Worm (Caenorhabditis elegans): Measurements from ENCODE around the gene hda-10.
"Not testable (repeated sequence)": the region's sequence is repeated elsewhere in the genome, so short reads cannot be mapped to it uniquely, and the experiment has no call there.

Gene hda-10

ce11 chrII:13835724-13836307, 46.7 kb upstream of the hda-10 start, which contains the start of gene ins-37:
TSS of gene ins-37 (minus strand) at chrII:13836107.
- TF ChIP-seq unc-62 (GFP tag; optimal IDR thresholded peaks at IDR 0.05); alr-1 (tag; optimal IDR thresholded peaks at IDR 0.05); sma-3 (GFP tag; optimal IDR thresholded peaks at IDR 0.05): not testable (repeated sequence)

ce11 chrII:13838403-13838802, 44.1 kb upstream of the hda-10 start:
- no peak for TF ChIP-seq zag-1 (tag; optimal IDR thresholded peaks at IDR 0.05)
- no peak for TF ChIP-seq F13H6.1 (tag; optimal IDR thresholded peaks at IDR 0.05)
- no peak for TF ChIP-seq ceh-82 (tag; optimal IDR thresholded peaks at IDR 0.05)
- TF ChIP-seq nhr-25 (tag; optimal IDR thresholded peaks at IDR 0.05) = no peak
- TF ChIP-seq elt-3 (tag; optimal IDR thresholded peaks at IDR 0.05) = no peak
- no peak for TF ChIP-seq ztf-11 (tag; optimal IDR thresholded peaks at IDR 0.05)
- no peak for TF ChIP-seq nhr-10 (tag; optimal IDR thresholded peaks at IDR 0.05)
- TF ChIP-seq nhr-21 (tag; optimal IDR thresholded peaks at IDR 0.05) = no peak
- no peak for TF ChIP-seq nhr-237 (tag; optimal IDR thresholded peaks at IDR 0.05)

ce11 chrII:13839454-13839853, 43.1 kb upstream of the hda-10 start:
- TF ChIP-seq unc-55 (GFP tag; optimal IDR thresholded peaks at IDR 0.05) (no peak), lin-13 (GFP tag; optimal IDR thresholded peaks at IDR 0.05) (no peak), nhr-6 (tag; optimal IDR thresholded peaks at IDR 0.05) (no peak)

- TF ChIP-seq nhr-21 (tag; optimal IDR thresholded peaks at IDR 0.05) = no peak
- no peak for TF ChIP-seq sma-3 (GFP tag; optimal IDR thresholded peaks at IDR 0.05)
- TF ChIP-seq lin-11 (tag; optimal IDR thresholded peaks at IDR 0.05) = no peak
- no peak for TF ChIP-seq zag-1 (tag; optimal IDR thresholded peaks at IDR 0.05)
- TF ChIP-seq crh-2 (tag; optimal IDR thresholded peaks at IDR 0.05) = no peak
- no peak for TF ChIP-seq nhr-12 (tag; optimal IDR thresholded peaks at IDR 0.05)
- no peak for TF ChIP-seq unc-62 (GFP tag; optimal IDR thresholded peaks at IDR 0.05)
- no peak for TF ChIP-seq nhr-77 (tag; optimal IDR thresholded peaks at IDR 0.05)
- no peak for TF ChIP-seq lin-13 (GFP tag; optimal IDR thresholded peaks at IDR 0.05)
These were observed 41.2 kb upstream of the hda-10 start, which contains the start of gene F08G2.7 for ce11 chrII:13841106-13841854. TSS of gene F08G2.7 (minus strand) at chrII:13841156.

- no peak for TF ChIP-seq nhr-23 (tag; optimal IDR thresholded peaks at IDR 0.05)
- TF ChIP-seq ZK546.5 (tag; optimal IDR thresholded peaks at IDR 0.05) = no peak
- no peak for TF ChIP-seq nhr-77 (tag; optimal IDR thresholded peaks at IDR 0.05)
- no peak for TF ChIP-seq sma-3 (GFP tag; optimal IDR thresholded peaks at IDR 0.05)
- no peak for TF ChIP-seq ceh-82 (tag; optimal IDR thresholded peaks at IDR 0.05)
- TF ChIP-seq blmp-1 (tag; optimal IDR thresholded peaks at IDR 0.05; ENCODE audit: insufficient read depth) = no peak
- TF ChIP-seq snpc-4 (tag; optimal IDR thresholded peaks at IDR 0.05) = no peak
- no peak for TF ChIP-seq nhr-25 (tag; optimal IDR thresholded peaks at IDR 0.05)
- TF ChIP-seq Y55F3AM.14 (GFP tag; optimal IDR thresholded peaks at IDR 0.05) = no peak
- TF ChIP-seq elt-3 (tag; optimal IDR thresholded peaks at IDR 0.05) = no peak
- no peak for TF ChIP-seq nhr-21 (tag; optimal IDR thresholded peaks at IDR 0.05)
- no peak for TF ChIP-seq crh-2 (tag; optimal IDR thresholded peaks at IDR 0.05)
- no peak for TF ChIP-seq mdl-1 (tag; optimal IDR thresholded peaks at IDR 0.05)
- no peak for TF ChIP-seq zag-1 (tag; optimal IDR thresholded peaks at IDR 0.05)
- TF ChIP-seq peb-1 (tag; optimal IDR thresholded peaks at IDR 0.05) = no peak
- no peak for TF ChIP-seq ceh-16 (tag; optimal IDR thresholded peaks at IDR 0.05)
- no peak for TF ChIP-seq ztf-4 (tag; optimal IDR thresholded peaks at IDR 0.05)
- no peak for TF ChIP-seq ama-1 (optimal IDR thresholded peaks at IDR 0.05)
These were observed 40.2 kb upstream of the hda-10 start for ce11 chrII:13842340-13842739.

- peak; percentile 43 for TF ChIP-seq crh-2 (tag; optimal IDR thresholded peaks at IDR 0.05)
- TF ChIP-seq R02D3.7 (tag; optimal IDR thresholded peaks at IDR 0.05) = no peak
- peak; percentile 77 for TF ChIP-seq fos-1 (tag; optimal IDR thresholded peaks at IDR 0.05)
- no peak for TF ChIP-seq ceh-16 (tag; optimal IDR thresholded peaks at IDR 0.05)
- TF ChIP-seq unc-55 (GFP tag; optimal IDR thresholded peaks at IDR 0.05) = no peak
- TF ChIP-seq sem-4 (tag; optimal IDR thresholded peaks at IDR 0.05) = no peak
These were observed 36.5 kb upstream of the hda-10 start for ce11 chrII:13846018-13846417.
